Worm (Caenorhabditis elegans) whole organism, late embryonic: ENCODE results near the gene C17H11.4.

ENCODE experiments used
- ahr-1 ChIP-seq: sonication (generic microtip); optimal IDR thresholded peaks from 2 replicates; lab custom pipeline; 2016; ENCODE audit warnings: missing genetic modification characterization, missing compliant biosample characterization
- ceh-9 ChIP-seq: sonication (generic microtip); optimal IDR thresholded peaks from 2 replicates; lab custom pipeline; 2016; ENCODE audit warnings: mild to moderate bottlenecking, missing genetic modification characterization, inconsistent platforms, missing compliant biosample characterization
- hlh-6 ChIP-seq: sonication (generic microtip); optimal IDR thresholded peaks from 2 replicates; lab custom pipeline; 2016; ENCODE audit warnings: missing genotype, missing genetic modification characterization, missing compliant biosample characterization
- nhr-11 ChIP-seq: fragments of 150-350 bp; optimal IDR thresholded peaks from 2 replicates; lab custom pipeline; 2014; ENCODE audit warnings: missing biosample characterization, missing genetic modification characterization
- pag-3 ChIP-seq: sonication (generic microtip); optimal IDR thresholded peaks from 2 replicates; lab custom pipeline; 2016; ENCODE audit warnings: missing compliant biosample characterization, missing genetic modification characterization, borderline replicate concordance
- rnt-1 ChIP-seq: sonication (generic microtip); optimal IDR thresholded peaks from 2 replicates; lab custom pipeline; 2016; ENCODE audit warnings: missing genetic modification characterization, missing compliant biosample characterization
- sox-4 ChIP-seq: sonication (generic microtip); optimal IDR thresholded peaks from 2 replicates; lab custom pipeline; 2017; ENCODE audit warnings: mild to moderate bottlenecking, missing genetic modification characterization, inconsistent platforms, missing compliant biosample characterization
- unc-55 ChIP-seq: sonication (generic microtip); optimal IDR thresholded peaks from 2 replicates; lab custom pipeline; 2017; ENCODE audit warnings: missing biosample characterization, missing genetic modification reagents, missing genetic modification characterization

DNA sequence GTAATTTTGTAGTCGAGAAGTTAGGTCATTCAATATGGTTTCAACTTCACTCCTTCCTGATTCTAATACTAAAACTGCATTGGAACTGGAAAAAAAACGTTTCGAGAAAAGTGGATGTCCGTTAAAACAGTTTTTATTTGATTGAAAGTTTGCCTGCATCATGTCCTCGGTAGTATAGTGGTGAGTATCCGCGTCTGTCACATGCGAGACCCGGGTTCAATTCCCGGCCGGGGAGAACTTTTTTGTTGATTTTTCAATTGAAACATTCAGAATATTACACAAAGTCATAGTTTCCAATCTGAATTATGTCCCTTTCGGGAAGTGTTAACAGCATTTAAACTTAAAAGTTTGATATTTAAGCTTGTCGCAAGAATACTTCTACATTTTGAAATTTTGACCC, 32.4 kb downstream of the C17H11.4 start:
- TF ChIP-seq nhr-11 (tag; lab: Kevin White, UChicago) (no peak), ceh-9 (tag; lab: Kevin White, UChicago) (no peak), hlh-6 (no peak), unc-55 (no peak), sox-4 (tag; lab: Kevin White, UChicago) (no peak), ahr-1 (no peak), rnt-1 (tag; lab: Kevin White, UChicago) (no peak), pag-3 (no peak)
